Fruit fly (Drosophila melanogaster) whole organism: Measurements from ENCODE around the gene CG42717.

Experiments used
- CG8478 ChIP-seq: fragments of >200 bp; optimal IDR thresholded peaks from 2 replicates; lab custom pipeline; 2018; ENCODE audit warnings: inconsistent platforms
- Dll ChIP-seq: fragments of >200 bp; optimal IDR thresholded peaks from 2 replicates; lab custom pipeline; 2017
- EcR ChIP-seq, 2 experiments: fragments of >200 bp; optimal IDR thresholded peaks; 2 replicates each; lab custom pipeline; 2017; ENCODE audit warnings: missing biosample characterization in 2 of 2, missing genetic modification characterization in 2 of 2, missing genetic modification reagents in 2 of 2
- pan ChIP-seq: fragments of >200 bp; optimal IDR thresholded peaks from 2 replicates; lab custom pipeline; 2017
- psq ChIP-seq: fragments of >200 bp; optimal IDR thresholded peaks from 2 replicates; lab custom pipeline; 2017
- usp ChIP-seq: fragments of >200 bp; optimal IDR thresholded peaks from 2 replicates; lab custom pipeline; 2017; ENCODE audit warnings: missing biosample characterization, missing genetic modification characterization, mixed read lengths

CG42717 gene

dm6 chr3L:16021064-16021683, 11.8 kb downstream of the CG42717 start:
- no peak for TF ChIP-seq psq (lab: Kevin White, UChicago)
- TF ChIP-seq usp (GFP tag; lab: Kevin White, UChicago) = no peak
- TF ChIP-seq Dll (lab: Kevin White, UChicago) = no peak
- no peak for TF ChIP-seq CG8478 (lab: Kevin White, UChicago)
- no peak for TF ChIP-seq pan
- TF ChIP-seq EcR (GFP tag; optimal IDR thresholded peaks at IDR 0.05; lab: Kevin White, UChicago) = no peak

dm6 chr3L:16019144-16020006, 13.6 kb downstream of the CG42717 start:
- TF ChIP-seq psq (lab: Kevin White, UChicago) (no peak), EcR (GFP tag; optimal IDR thresholded peaks at IDR 0.05; lab: Kevin White, UChicago) (no peak), pan (no peak), Dll (lab: Kevin White, UChicago) (no peak), CG8478 (lab: Kevin White, UChicago) (no peak)

- no peak for TF ChIP-seq EcR (GFP tag; optimal IDR thresholded peaks at IDR 0.05; lab: Kevin White, UChicago)
- no peak for TF ChIP-seq Dll (lab: Kevin White, UChicago)
- TF ChIP-seq psq (lab: Kevin White, UChicago) = no peak
- TF ChIP-seq usp (GFP tag; lab: Kevin White, UChicago) = no peak
- TF ChIP-seq pan = no peak
- TF ChIP-seq CG8478 (lab: Kevin White, UChicago) = no peak
These were observed 14.3 kb downstream of the CG42717 start for dm6 chr3L:16018721-16019120.

- no peak for TF ChIP-seq usp (GFP tag; lab: Kevin White, UChicago)
- TF ChIP-seq pan = no peak
- no peak for TF ChIP-seq EcR (GFP tag; optimal IDR thresholded peaks at IDR 0.05; lab: Kevin White, UChicago)
- TF ChIP-seq psq (lab: Kevin White, UChicago) = no peak
- no peak for TF ChIP-seq CG8478 (lab: Kevin White, UChicago)
- no peak for TF ChIP-seq Dll (lab: Kevin White, UChicago)
These were observed 14.8 kb downstream of the CG42717 start for dm6 chr3L:16018251-16018583.

dm6 chr3L:16017528-16018250, 15.3 kb downstream of the CG42717 start:
- TF ChIP-seq usp (GFP tag; lab: Kevin White, UChicago) (no peak), EcR (GFP tag; optimal IDR thresholded peaks at IDR 0.05; lab: Kevin White, UChicago) (no peak), CG8478 (lab: Kevin White, UChicago) (no peak), Dll (lab: Kevin White, UChicago) (no peak), psq (lab: Kevin White, UChicago) (no peak), pan (no peak)

- TF ChIP-seq usp (GFP tag; lab: Kevin White, UChicago) (no peak), Dll (lab: Kevin White, UChicago) (no peak), psq (lab: Kevin White, UChicago) (no peak), CG8478 (lab: Kevin White, UChicago) (no peak), EcR (GFP tag; optimal IDR thresholded peaks at IDR 0.05; lab: Kevin White, UChicago) (no peak), pan (no peak)
These were observed 16.1 kb downstream of the CG42717 start for dm6 chr3L:16016911-16017310.

dm6 chr3L:16015765-16016760, 16.9 kb downstream of the CG42717 start:
- TF ChIP-seq psq (lab: Kevin White, UChicago) (no peak), CG8478 (lab: Kevin White, UChicago) (no peak), EcR (GFP tag; optimal IDR thresholded peaks at IDR 0.05; lab: Kevin White, UChicago) (no peak), usp (GFP tag; lab: Kevin White, UChicago) (no peak), Dll (lab: Kevin White, UChicago) (no peak), pan (no peak)

dm6 chr3L:16014515-16014914, 18.5 kb downstream of the CG42717 start:
- TF ChIP-seq usp (GFP tag; lab: Kevin White, UChicago) (no peak), CG8478 (lab: Kevin White, UChicago) (no peak), Dll (lab: Kevin White, UChicago) (no peak), EcR (GFP tag; optimal IDR thresholded peaks at IDR 0.05; lab: Kevin White, UChicago) (no peak), pan (no peak), psq (lab: Kevin White, UChicago) (no peak)

dm6 chr3L:16013198-16013982, 19.6 kb downstream of the CG42717 start:
- TF ChIP-seq pan = no peak
- TF ChIP-seq Dll (lab: Kevin White, UChicago) = no peak
- no peak for TF ChIP-seq EcR (GFP tag; optimal IDR thresholded peaks at IDR 0.05; lab: Kevin White, UChicago)
- TF ChIP-seq CG8478 (lab: Kevin White, UChicago) = no peak
- no peak for TF ChIP-seq usp (GFP tag; lab: Kevin White, UChicago)
- no peak for TF ChIP-seq psq (lab: Kevin White, UChicago)
